Fruit fly (Drosophila melanogaster): ENCODE data around the gene Obp93a.

DNA sequence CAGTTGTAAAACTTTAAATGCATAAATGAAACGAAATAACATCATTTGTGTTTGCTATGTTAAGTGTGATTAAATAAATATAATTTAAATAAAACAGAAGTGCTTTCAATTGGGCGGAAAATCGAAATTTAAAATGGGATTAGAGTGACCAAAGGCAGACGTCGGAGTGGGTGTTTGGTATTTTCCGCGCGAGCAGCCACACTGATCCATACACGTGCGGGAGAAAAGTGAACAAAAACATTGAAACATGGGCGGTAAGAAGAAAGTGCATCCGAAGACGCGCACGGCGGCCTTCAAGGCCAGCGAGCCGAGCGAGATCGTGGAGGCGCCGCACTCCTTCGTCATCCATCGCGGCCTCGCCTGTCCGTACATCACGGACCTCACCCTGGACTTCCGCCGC is 13.5 kb downstream of the Obp93a start, which contains the start of gene ppan:
- TF ChIP-seq CG8478 (optimal IDR thresholded peaks at IDR 0.05) (no peak), CTCF (optimal IDR thresholded peaks at IDR 0.05) (no peak)
